Worm (Caenorhabditis elegans) whole organism, L4/young adult: Measurements from ENCODE around the gene BE0003N10.1.

Source experiments
- W03F9.2 ChIP-seq: fragments of 150-350 bp; optimal IDR thresholded peaks from 2 replicates; lab custom pipeline; 2014; ENCODE audit warnings: missing biosample characterization, missing genetic modification characterization
- dao-5 ChIP-seq: sonication (generic microtip); optimal IDR thresholded peaks from 2 replicates; lab custom pipeline; 2016; ENCODE audit warnings: missing genotype, missing genetic modification characterization, moderate library complexity, missing compliant biosample characterization
- him-1 ChIP-seq: sonication (generic microtip); optimal IDR thresholded peaks from 2 replicates; lab custom pipeline; 2016; ENCODE audit warnings: missing genotype, missing genetic modification reagents, missing genetic modification characterization, missing compliant biosample characterization

BE0003N10.1 gene

DNA sequence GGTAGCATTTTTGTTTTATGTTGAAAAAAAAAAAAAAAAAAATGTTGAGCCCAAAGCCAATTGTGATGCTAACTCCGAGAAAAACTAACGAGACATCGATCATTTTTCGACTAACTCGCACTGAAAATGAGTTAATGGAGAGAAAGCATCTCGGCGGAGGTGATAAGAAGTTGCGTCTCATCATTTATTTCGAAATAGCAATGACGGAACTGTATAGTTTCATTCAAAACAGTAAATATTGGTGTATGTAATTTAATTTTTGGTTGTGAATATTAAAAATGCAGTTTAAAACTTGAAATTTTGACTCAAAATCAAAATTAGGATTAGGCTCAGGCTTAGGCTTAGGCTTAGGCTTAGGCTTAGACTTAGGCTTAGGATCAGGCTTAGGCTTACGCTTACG is 11.0 kb upstream of the BE0003N10.1 start, which contains the start of gene clc-25:
Gene clc-25 (minus strand): TSS at position 101 of the 400 bp plus-strand sequence.
- TF ChIP-seq dao-5 (tag; lab: Kevin White, UChicago) (no peak), him-1 (tag; lab: Kevin White, UChicago) (no peak), W03F9.2 (tag; lab: Kevin White, UChicago) (no peak)

ce11 chrIII:1028233-1028632 is 9.1 kb upstream of the BE0003N10.1 start:
- TF ChIP-seq dao-5 (tag; lab: Kevin White, UChicago), result no peak
- no peak for TF ChIP-seq him-1 (tag; lab: Kevin White, UChicago)
- no peak for TF ChIP-seq W03F9.2 (tag; lab: Kevin White, UChicago)

ce11 chrIII:1030965-1031364 is 6.3 kb upstream of the BE0003N10.1 start, which contains the start of the genes clc-26 and E_BE45912.2:
TSS of gene clc-26 (minus strand) at chrIII:1031065.
TSS of gene E_BE45912.2 (minus strand) at chrIII:1031103.
- TF ChIP-seq dao-5 (tag; lab: Kevin White, UChicago), result no peak
- no peak for TF ChIP-seq W03F9.2 (tag; lab: Kevin White, UChicago)
- no peak for TF ChIP-seq him-1 (tag; lab: Kevin White, UChicago)

DNA sequence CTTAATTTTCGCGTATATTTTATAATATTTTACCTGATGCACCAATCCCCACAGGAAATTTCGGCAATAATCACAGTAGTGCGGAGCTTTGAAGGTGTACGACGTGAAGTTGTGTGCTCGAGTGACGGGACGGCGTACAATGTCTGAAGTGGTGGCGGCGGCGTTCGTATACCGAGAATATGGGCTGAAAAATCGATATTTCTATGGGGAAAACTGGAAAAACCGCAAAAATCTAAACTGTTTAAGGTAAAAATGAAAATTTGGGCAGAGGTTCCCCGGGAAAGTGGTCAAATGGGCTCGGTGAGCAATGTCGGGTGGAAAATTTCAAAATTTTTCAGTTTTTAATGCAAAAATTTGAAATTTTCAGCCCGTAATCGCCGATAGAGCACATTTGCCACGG is 2.4 kb upstream of the BE0003N10.1 start:
- TF ChIP-seq him-1 (tag; lab: Kevin White, UChicago) (no peak), W03F9.2 (tag; lab: Kevin White, UChicago) (no peak), dao-5 (tag; lab: Kevin White, UChicago) (no peak)

DNA sequence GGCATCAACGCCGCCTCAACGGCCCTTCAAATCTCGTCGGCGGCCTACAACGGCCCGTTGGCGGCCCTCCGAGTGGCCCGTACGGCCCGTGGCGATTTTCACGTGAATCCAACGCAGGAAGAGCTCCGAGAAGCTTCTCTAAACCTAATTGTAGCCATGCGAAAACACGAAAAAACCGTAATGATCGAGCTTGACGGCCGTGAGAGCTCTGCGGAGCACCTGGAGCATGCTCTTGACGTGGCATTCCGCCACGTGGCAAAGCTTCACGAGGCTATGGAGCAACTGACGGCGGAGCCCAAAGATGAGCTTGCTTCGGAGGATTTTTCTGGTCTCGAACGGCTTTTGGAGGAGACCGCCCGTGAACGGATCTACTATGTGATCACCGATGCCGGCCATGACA is 2.8 kb downstream of the BE0003N10.1 start:
- TF ChIP-seq him-1 (tag; lab: Kevin White, UChicago) (no peak), dao-5 (tag; lab: Kevin White, UChicago) (no peak), W03F9.2 (tag; lab: Kevin White, UChicago) (no peak)

ce11 chrIII:1043790-1044189 is 6.5 kb downstream of the BE0003N10.1 start:
- no peak for TF ChIP-seq him-1 (tag; lab: Kevin White, UChicago)
- no peak for TF ChIP-seq W03F9.2 (tag; lab: Kevin White, UChicago)
- no peak for TF ChIP-seq dao-5 (tag; lab: Kevin White, UChicago)

DNA sequence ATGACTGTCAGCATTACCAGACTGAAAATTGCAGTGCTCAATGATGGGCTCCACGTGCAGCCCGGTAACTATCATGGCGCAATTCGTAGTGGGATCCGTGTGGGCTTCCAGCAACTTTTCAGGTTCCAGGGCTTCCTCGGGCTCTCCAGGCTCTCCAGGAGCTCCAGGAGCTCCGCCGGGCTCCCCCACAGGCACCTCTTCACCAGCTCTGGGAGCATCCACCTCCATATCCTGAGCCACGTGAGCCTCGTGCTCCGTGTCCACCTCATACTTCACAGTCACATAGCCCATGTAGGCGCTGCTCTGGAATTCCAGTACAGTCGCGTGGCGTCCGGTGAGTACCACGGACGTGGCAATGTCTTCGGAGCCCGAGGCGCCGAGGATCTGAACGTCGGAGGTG is 14.6 kb downstream of the BE0003N10.1 start:
- no peak for TF ChIP-seq dao-5 (tag; lab: Kevin White, UChicago)
- TF ChIP-seq him-1 (tag; lab: Kevin White, UChicago), result no peak
- TF ChIP-seq W03F9.2 (tag; lab: Kevin White, UChicago), result no peak

DNA sequence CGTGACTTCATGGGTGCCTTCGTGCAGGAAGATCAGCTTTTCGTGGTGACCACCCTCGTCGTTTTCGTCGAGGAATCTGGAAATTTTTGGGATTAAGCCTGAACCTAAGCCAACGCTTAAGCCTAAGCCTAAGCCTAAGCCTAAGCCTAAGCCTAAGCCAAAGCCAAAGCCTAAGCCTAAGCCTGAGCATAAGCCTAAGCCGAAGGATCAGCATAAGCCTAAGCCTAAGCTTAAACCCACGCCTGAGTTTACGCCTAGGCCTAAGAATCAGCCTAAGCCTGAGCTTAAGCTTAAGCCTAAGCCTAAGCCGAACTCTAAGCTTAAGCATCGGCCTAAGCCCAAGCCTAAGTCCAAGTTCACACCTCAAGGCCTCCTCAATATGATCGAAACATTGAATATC is 15.0 kb downstream of the BE0003N10.1 start:
- TF ChIP-seq dao-5 (tag; lab: Kevin White, UChicago), result no peak
- TF ChIP-seq him-1 (tag; lab: Kevin White, UChicago), result no peak
- no peak for TF ChIP-seq W03F9.2 (tag; lab: Kevin White, UChicago)

DNA sequence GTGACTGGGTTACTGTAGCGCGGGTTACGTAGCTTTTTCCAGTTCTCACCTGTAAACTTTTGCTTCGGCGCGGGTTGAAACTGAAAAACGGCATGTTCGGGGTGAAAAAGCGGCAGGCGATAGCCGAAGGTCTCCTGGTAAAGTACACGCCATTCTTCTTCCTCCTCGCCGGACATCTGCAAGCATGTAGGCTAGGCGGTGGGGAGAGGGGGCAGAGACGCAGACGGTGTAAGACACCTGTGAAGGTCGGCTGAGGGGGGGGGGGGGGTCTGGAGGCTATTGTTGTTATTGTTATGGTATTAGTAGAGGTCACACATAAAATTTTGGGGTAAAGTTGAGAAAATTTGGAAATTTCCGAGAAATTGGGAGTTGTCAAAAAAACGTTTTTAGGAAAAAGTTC is 15.8 kb downstream of the BE0003N10.1 start, which contains the start of gene fbxo-11.2:
Gene fbxo-11.2 (minus strand): TSS at position 176 of the 400 bp plus-strand sequence.
- TF ChIP-seq W03F9.2 (tag; lab: Kevin White, UChicago), result no peak
- no peak for TF ChIP-seq dao-5 (tag; lab: Kevin White, UChicago)
- TF ChIP-seq him-1 (tag; lab: Kevin White, UChicago), result no peak

DNA sequence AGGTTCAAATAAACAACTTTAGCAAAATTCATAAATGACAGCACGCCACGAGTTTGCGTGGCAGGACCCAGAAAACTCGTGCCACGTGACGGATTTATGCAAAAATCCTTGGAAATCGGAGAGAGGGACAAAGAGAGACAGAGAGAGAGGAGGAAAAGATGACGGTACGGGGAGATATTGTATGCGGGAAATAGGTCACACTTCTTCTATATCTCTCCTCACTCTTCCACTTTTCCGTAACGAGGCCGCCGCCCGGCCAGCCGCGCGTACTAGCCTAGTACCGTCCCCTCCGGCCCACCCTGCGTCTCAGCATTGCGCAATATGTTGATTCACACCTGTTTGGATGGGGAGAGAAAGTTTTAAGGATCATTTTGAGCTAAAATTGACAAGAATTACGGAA is 16.8 kb downstream of the BE0003N10.1 start:
- TF ChIP-seq dao-5 (tag; lab: Kevin White, UChicago) (no peak), W03F9.2 (tag; lab: Kevin White, UChicago) (no peak), him-1 (tag; lab: Kevin White, UChicago) (no peak)

DNA sequence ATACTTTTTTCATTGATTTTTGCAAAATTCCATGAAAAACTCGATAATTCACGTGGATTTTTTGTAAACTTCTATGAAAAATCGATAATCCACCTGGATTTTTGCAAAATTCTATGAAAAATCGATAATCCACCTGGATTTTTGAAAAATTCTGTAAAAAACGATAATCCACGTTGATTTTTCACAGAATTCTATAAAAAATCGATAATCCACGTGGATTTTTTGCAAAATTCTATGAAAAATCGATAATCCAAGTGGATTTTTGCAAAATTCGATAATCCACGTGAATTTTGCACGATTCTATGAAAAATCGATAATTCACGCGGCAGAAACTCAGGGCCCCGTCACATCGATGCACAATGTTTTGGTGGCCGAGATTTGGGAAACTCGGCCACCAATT is 20.8 kb downstream of the BE0003N10.1 start:
- TF ChIP-seq him-1 (tag; lab: Kevin White, UChicago) (no peak), W03F9.2 (tag; lab: Kevin White, UChicago) (no peak), dao-5 (tag; lab: Kevin White, UChicago) (no peak)

DNA sequence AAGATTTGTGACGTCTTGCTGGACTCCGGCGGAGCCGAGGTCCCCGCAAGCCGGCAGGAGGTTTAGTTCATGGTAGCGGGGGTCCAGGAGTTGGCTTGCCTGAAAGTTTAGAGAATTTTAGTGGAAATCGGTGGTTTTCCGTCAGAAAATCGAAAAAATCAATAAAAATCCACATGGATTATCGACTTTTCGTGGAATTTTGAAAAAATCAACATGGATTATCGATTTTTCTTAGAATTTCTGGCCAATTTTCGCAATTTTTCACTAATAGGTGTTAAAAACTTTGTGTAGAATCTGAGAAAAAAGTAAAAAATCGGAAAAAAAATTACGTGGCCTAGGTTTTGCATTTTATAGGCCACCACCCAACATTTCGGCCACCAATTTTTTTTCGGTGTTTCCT is 21.6 kb downstream of the BE0003N10.1 start:
- TF ChIP-seq him-1 (tag; lab: Kevin White, UChicago), result no peak
- TF ChIP-seq dao-5 (tag; lab: Kevin White, UChicago), result no peak
- TF ChIP-seq W03F9.2 (tag; lab: Kevin White, UChicago), result no peak

ce11 chrIII:1059961-1060360 is 22.7 kb downstream of the BE0003N10.1 start, which contains the start of gene BE0003N10.6:
TSS of gene BE0003N10.6 (minus strand) at chrIII:1060061.
- TF ChIP-seq him-1 (tag; lab: Kevin White, UChicago), result no peak
- no peak for TF ChIP-seq dao-5 (tag; lab: Kevin White, UChicago)
- no peak for TF ChIP-seq W03F9.2 (tag; lab: Kevin White, UChicago)

DNA sequence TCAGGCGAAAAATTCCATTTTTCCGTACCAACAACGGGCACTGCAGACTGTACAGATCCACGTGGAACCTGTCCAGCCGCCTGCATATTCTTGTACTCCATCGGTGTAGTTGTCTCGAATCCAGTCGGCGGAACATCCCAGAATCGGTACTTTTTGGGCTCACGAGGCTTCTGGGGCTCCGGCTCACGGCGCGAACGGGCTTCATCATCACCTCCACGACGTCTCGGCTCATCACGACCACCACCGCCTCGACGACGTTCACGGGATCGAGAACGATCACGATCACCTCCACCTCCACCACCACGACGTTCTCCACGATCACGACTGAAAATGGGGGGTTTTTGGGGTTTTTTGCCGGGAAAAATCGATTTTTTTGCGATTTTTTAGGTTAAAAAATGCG is 36.9 kb downstream of the BE0003N10.1 start:
- no peak for TF ChIP-seq dao-5 (tag; lab: Kevin White, UChicago)
- TF ChIP-seq him-1 (tag; lab: Kevin White, UChicago), result no peak
- no peak for TF ChIP-seq W03F9.2 (tag; lab: Kevin White, UChicago)
